Worm (Caenorhabditis elegans) whole organism, young adult: ENCODE measurements around the gene cul-5.

Source experiments
- C06A6.2 ChIP-seq: fragments of 200-800 bp; sonication (Bioruptor generic); conservative IDR thresholded peaks from 2 replicates; pipeline ENCODE4 v1.3.6; 2022; ENCODE audit warnings: missing genetic modification characterization, missing compliant biosample characterization
- F22D6.2 ChIP-seq: sonication (generic microtip); optimal IDR thresholded peaks from 2 replicates; lab custom pipeline; 2016; ENCODE audit warnings: mild to moderate bottlenecking, missing genetic modification characterization, missing compliant biosample characterization
- K11D2.4 ChIP-seq: fragments of 200-800 bp; sonication (Bioruptor generic); IDR thresholded peaks from 2 replicates; pipeline ENCODE4 v1.3.6; 2022; ENCODE audit warnings: missing genetic modification reagents, missing genetic modification characterization, missing compliant biosample characterization
- akir-1 ChIP-seq: fragments of 200-800 bp; sonication (Bioruptor generic); optimal IDR thresholded peaks from 2 replicates; lab custom pipeline; 2018; ENCODE audit warnings: mild to moderate bottlenecking, missing genetic modification characterization, moderate library complexity, missing compliant biosample characterization
- attf-3 ChIP-seq: fragments of 200-800 bp; sonication (Bioruptor generic); conservative IDR thresholded peaks from 2 replicates; pipeline ENCODE4 v1.3.6; 2022; ENCODE audit warnings: missing genetic modification reagents, missing genetic modification characterization, missing compliant biosample characterization
- attf-6 ChIP-seq: fragments of 200-800 bp; sonication (Bioruptor generic); IDR thresholded peaks from 2 replicates; pipeline ENCODE4 v1.3.6; 2022; ENCODE audit warnings: missing genetic modification reagents, missing genetic modification characterization, missing compliant biosample characterization
- die-1 ChIP-seq: sonication (generic microtip); optimal IDR thresholded peaks from 2 replicates; lab custom pipeline; 2016; ENCODE audit warnings: missing genotype, mild to moderate bottlenecking, missing genetic modification characterization, missing compliant biosample characterization
- dpff-1 ChIP-seq: sonication (generic microtip); optimal IDR thresholded peaks from 2 replicates; lab custom pipeline; 2017; ENCODE audit warnings: mild to moderate bottlenecking, missing genetic modification characterization, missing compliant biosample characterization
- ekl-4 ChIP-seq: fragments of 200-800 bp; sonication (Bioruptor generic); IDR thresholded peaks from 2 replicates; pipeline ENCODE4 v1.3.6; 2022; ENCODE audit warnings: missing genetic modification reagents, missing genetic modification characterization, missing compliant biosample characterization
- hsf-1 ChIP-seq: fragments of 200-800 bp; sonication (Bioruptor generic); IDR thresholded peaks from 2 replicates; pipeline ENCODE4 v1.3.6; 2022; ENCODE audit warnings: missing genetic modification reagents, missing genetic modification characterization, missing compliant biosample characterization
- let-607 ChIP-seq, 2 experiments: fragments of 200-800 bp in 1 of 2; sonication (Bioruptor generic) in 1 of 2; sonication (generic microtip) in 1 of 2; optimal IDR thresholded peaks; 2 replicates each; lab custom pipeline; 2016 to 2018; ENCODE audit warnings: mild to moderate bottlenecking in 2 of 2, missing compliant biosample characterization in 2 of 2, missing genetic modification characterization in 2 of 2, moderate library complexity in 2 of 2, missing genotype in 1 of 2
- lin-35 ChIP-seq, 3 experiments: fragments of 150-350 bp in 2 of 3; sonication (generic microtip) in 1 of 3; optimal IDR thresholded peaks; 2 replicates each; lab custom pipeline; 2014 to 2018; ENCODE audit warnings: missing biosample characterization in 3 of 3, missing genetic modification characterization in 3 of 3, missing genetic modification reagents in 3 of 3
- lin-54 ChIP-seq: fragments of 200-800 bp; sonication (Bioruptor generic); optimal IDR thresholded peaks from 2 replicates; lab custom pipeline; 2018; ENCODE audit warnings: mild to moderate bottlenecking, missing genetic modification characterization, missing compliant biosample characterization
- nhr-179 ChIP-seq: sonication (generic microtip); optimal IDR thresholded peaks from 2 replicates; lab custom pipeline; 2016; ENCODE audit warnings: mild to moderate bottlenecking, missing genetic modification characterization, missing compliant biosample characterization
- pbrm-1 ChIP-seq: fragments of 200-800 bp; sonication (Bioruptor generic); IDR thresholded peaks from 2 replicates; pipeline ENCODE4 v1.3.6; 2022; ENCODE audit warnings: missing genetic modification reagents, missing genetic modification characterization, missing compliant biosample characterization

The cul-5 gene

ce11 chrV:10230932-10231331 lies 51.6 kb downstream of the cul-5 start, which contains the start of gene fipr-6:
fipr-6 (plus strand) TSS chrV:10231232.
- TF ChIP-seq let-607 (tag; optimal IDR thresholded peaks at IDR 0.05; lab: Kevin White, UChicago) (no peak), akir-1 (GFP tag; lab: Kevin White, UChicago) (no peak), attf-6 (GFP tag; lab: Robert Waterston, UW) (no peak), lin-54 (GFP tag; lab: Kevin White, UChicago) (no peak), pbrm-1 (no peak), dpff-1 (no peak), die-1 (tag; lab: Kevin White, UChicago) (no peak), F22D6.2 (tag; lab: Kevin White, UChicago) (no peak), hsf-1 (GFP tag; lab: Robert Waterston, UW) (no peak), nhr-179 (tag; lab: Kevin White, UChicago) (no peak), ekl-4 (no peak), K11D2.4 (GFP tag; lab: Robert Waterston, UW) (no peak), attf-3 (GFP tag; lab: Robert Waterston, UW) (no peak), lin-35 (GFP tag; optimal IDR thresholded peaks at IDR 0.05; lab: Kevin White, UChicago) (no peak), C06A6.2 (GFP tag; lab: Robert Waterston, UW) (no peak)
- TF ChIP-seq, all 124 proteins: peak for 0
